Fruit fly (Drosophila melanogaster) whole organism, embryonic: ENCODE data around the gene CG43638.

Experiments
- Atf3 ChIP-seq: fragments of 200-800 bp; sonication (Bioruptor generic); optimal IDR thresholded peaks from 3 replicates; lab custom pipeline; 2016; ENCODE audit warnings: missing biosample characterization, missing genetic modification characterization
- CG1024 ChIP-seq: fragments of 200-800 bp; sonication (Bioruptor generic); IDR thresholded peaks from 2 replicates; pipeline ENCODE4 v1.3.6; 2022; ENCODE audit warnings: missing biosample characterization, missing genetic modification characterization
- CG11695 ChIP-seq: fragments of 200-800 bp; sonication (Bioruptor generic); IDR thresholded peaks from 3 replicates; pipeline ENCODE4 v1.3.6; 2022; ENCODE audit warnings: missing biosample characterization, missing genetic modification characterization
- CG12942 ChIP-seq: fragments of 200-800 bp; sonication (Bioruptor generic); optimal IDR thresholded peaks from 3 replicates; lab custom pipeline; 2016; ENCODE audit warnings: missing biosample characterization, missing genetic modification characterization
- CG13287 ChIP-seq: fragments of 200-800 bp; sonication (Bioruptor generic); IDR thresholded peaks from 2 replicates; pipeline ENCODE4 v1.3.6; 2022; ENCODE audit warnings: missing biosample characterization, missing genetic modification characterization; ENCODE audit not compliant: partially characterized antibody
- CG13624 ChIP-seq: fragments of 200-800 bp; sonication (Bioruptor generic); optimal IDR thresholded peaks from 2 replicates; lab custom pipeline; 2016; ENCODE audit warnings: missing biosample characterization, missing genetic modification characterization
- CG15073 ChIP-seq: fragments of 200-800 bp; sonication (Bioruptor generic); optimal IDR thresholded peaks from 2 replicates; lab custom pipeline; 2016; ENCODE audit warnings: missing biosample characterization, missing genetic modification characterization
- CG1602 ChIP-seq: fragments of 200-800 bp; sonication (Bioruptor generic); optimal IDR thresholded peaks from 3 replicates; lab custom pipeline; 2016; ENCODE audit warnings: missing biosample characterization, missing genetic modification characterization
- CG1647 ChIP-seq: fragments of 200-800 bp; sonication (Bioruptor generic); optimal IDR thresholded peaks from 3 replicates; lab custom pipeline; 2016; ENCODE audit warnings: missing biosample characterization, missing genetic modification characterization
- CG16813 ChIP-seq: fragments of 200-800 bp; sonication (Bioruptor generic); IDR thresholded peaks from 3 replicates; pipeline ENCODE4 v1.3.6; 2022; ENCODE audit warnings: missing biosample characterization, missing genetic modification characterization; ENCODE audit not compliant: partially characterized antibody
- CG18764 ChIP-seq: fragments of 200-800 bp; sonication (Bioruptor generic); optimal IDR thresholded peaks from 3 replicates; lab custom pipeline; 2016; ENCODE audit warnings: missing biosample characterization, missing genetic modification characterization
- CG31441 ChIP-seq: fragments of 200-800 bp; sonication (Bioruptor generic); IDR thresholded peaks from 2 replicates; pipeline ENCODE4 v1.3.6; 2022; ENCODE audit warnings: missing biosample characterization, missing genetic modification characterization
- CG4707 ChIP-seq: fragments of 200-800 bp; sonication (Bioruptor generic); optimal IDR thresholded peaks from 2 replicates; lab custom pipeline; 2018; ENCODE audit warnings: missing biosample characterization, mild to moderate bottlenecking, missing genetic modification characterization, moderate library complexity
- CG5245 ChIP-seq: fragments of 200-800 bp; sonication (Bioruptor generic); optimal IDR thresholded peaks from 3 replicates; lab custom pipeline; 2016; ENCODE audit warnings: missing biosample characterization, missing genetic modification characterization
- CG7839 ChIP-seq: fragments of 200-800 bp; sonication (Bioruptor generic); optimal IDR thresholded peaks from 3 replicates; lab custom pipeline; 2018; ENCODE audit warnings: missing biosample characterization, mild to moderate bottlenecking, missing genetic modification characterization, moderate library complexity
- CG7963 ChIP-seq: fragments of 200-800 bp; sonication (Bioruptor generic); IDR thresholded peaks from 3 replicates; pipeline ENCODE4 v1.3.6; 2022; ENCODE audit warnings: missing biosample characterization, missing genetic modification characterization; ENCODE audit not compliant: partially characterized antibody
- CG8290 ChIP-seq, 3 experiments: fragments of 200-800 bp; sonication (Bioruptor generic); optimal IDR thresholded peaks; 2 replicates each; lab custom pipeline; 2016 to 2019; ENCODE audit warnings: missing biosample characterization in 3 of 3, missing genetic modification characterization in 3 of 3, mild to moderate bottlenecking in 2 of 3, moderate library complexity in 1 of 3
- CG9215 ChIP-seq: fragments of 200-800 bp; sonication (Bioruptor generic); IDR thresholded peaks from 2 replicates; pipeline ENCODE4 v1.3.6; 2022; ENCODE audit warnings: missing biosample characterization, missing genetic modification characterization
- CG9876 ChIP-seq: fragments of 200-800 bp; sonication (Bioruptor generic); optimal IDR thresholded peaks from 2 replicates; lab custom pipeline; 2016; ENCODE audit warnings: missing biosample characterization, missing genetic modification characterization
- D ChIP-seq, 2 experiments: fragments of 200-800 bp in 1 of 2; fragments of >200 bp in 1 of 2; sonication (Bioruptor generic) in 1 of 2; optimal IDR thresholded peaks; 2 replicates in 1 of 2; 3 replicates in 1 of 2; lab custom pipeline; 2017; ENCODE audit warnings: mild to moderate bottlenecking in 1 of 2, missing biosample characterization in 1 of 2, missing genetic modification characterization in 1 of 2, missing genetic modification reagents in 1 of 2
- Dref ChIP-seq: fragments of 200-800 bp; sonication (Bioruptor generic); IDR thresholded peaks from 2 replicates; pipeline ENCODE4 v1.3.6; 2022; ENCODE audit warnings: missing biosample characterization, missing genetic modification characterization
- Fer2 ChIP-seq: fragments of 200-800 bp; sonication (Bioruptor generic); optimal IDR thresholded peaks from 2 replicates; lab custom pipeline; 2018; ENCODE audit warnings: missing biosample characterization, mild to moderate bottlenecking, missing genetic modification characterization, moderate library complexity
- Hmx ChIP-seq: fragments of 200-800 bp; sonication (Bioruptor generic); optimal IDR thresholded peaks from 2 replicates; lab custom pipeline; 2016; ENCODE audit warnings: missing biosample characterization, missing genetic modification characterization
- Hr3 ChIP-seq: fragments of 200-800 bp; sonication (Bioruptor generic); optimal IDR thresholded peaks from 3 replicates; lab custom pipeline; 2016; ENCODE audit warnings: missing biosample characterization, missing genetic modification characterization
- Hr39 ChIP-seq: fragments of >200 bp; optimal IDR thresholded peaks from 2 replicates; lab custom pipeline; 2017
- Hr78 ChIP-seq, 2 experiments: fragments of 200-800 bp in 1 of 2; fragments of >200 bp in 1 of 2; sonication (Bioruptor generic) in 1 of 2; optimal IDR thresholded peaks; 2 replicates each; lab custom pipeline; 2017 to 2019; ENCODE audit warnings: missing biosample characterization in 2 of 2, missing genetic modification characterization in 2 of 2, mild to moderate bottlenecking in 1 of 2, moderate library complexity in 1 of 2
- Neu2 ChIP-seq: fragments of 200-800 bp; sonication (Bioruptor generic); optimal IDR thresholded peaks from 3 replicates; lab custom pipeline; 2016; ENCODE audit warnings: missing biosample characterization, missing genetic modification characterization, borderline replicate concordance
- Oli ChIP-seq: fragments of 200-800 bp; sonication (Bioruptor generic); optimal IDR thresholded peaks from 2 replicates; lab custom pipeline; 2018; ENCODE audit warnings: missing biosample characterization, mild to moderate bottlenecking, missing genetic modification characterization, moderate library complexity
- Rfx ChIP-seq: fragments of 200-800 bp; sonication (Bioruptor generic); IDR thresholded peaks from 2 replicates; pipeline ENCODE4 v1.3.6; 2022; ENCODE audit warnings: missing biosample characterization, missing genetic modification characterization
- Scr ChIP-seq: fragments of 200-800 bp; sonication (Bioruptor generic); IDR thresholded peaks from 2 replicates; pipeline ENCODE4 v1.3.6; 2022; ENCODE audit warnings: missing biosample characterization, missing genetic modification characterization; ENCODE audit not compliant: partially characterized antibody
- Sin3A ChIP-seq: fragments of >200 bp; optimal IDR thresholded peaks from 2 replicates; lab custom pipeline; 2018
- Vsx1 ChIP-seq: fragments of 200-800 bp; sonication (Bioruptor generic); optimal IDR thresholded peaks from 2 replicates; lab custom pipeline; 2017; ENCODE audit warnings: missing biosample characterization, mild to moderate bottlenecking, missing genetic modification characterization, missing genetic modification reagents
- ato ChIP-seq: fragments of 200-800 bp; sonication (Bioruptor generic); IDR thresholded peaks from 2 replicates; pipeline ENCODE4 v1.3.6; 2022; ENCODE audit warnings: missing biosample characterization, missing genetic modification characterization; ENCODE audit not compliant: partially characterized antibody
- bigmax ChIP-seq: fragments of 200-800 bp; sonication (Bioruptor generic); optimal IDR thresholded peaks from 2 replicates; lab custom pipeline; 2018; ENCODE audit warnings: missing biosample characterization, mild to moderate bottlenecking, missing genetic modification characterization
- caup ChIP-seq: fragments of 200-800 bp; sonication (Bioruptor generic); optimal IDR thresholded peaks from 3 replicates; lab custom pipeline; 2017; ENCODE audit warnings: missing biosample characterization, mild to moderate bottlenecking, missing genetic modification characterization, moderate library complexity; ENCODE audit not compliant: severe bottlenecking
- corto ChIP-seq: fragments of 200-800 bp; sonication (Bioruptor generic); optimal IDR thresholded peaks from 2 replicates; lab custom pipeline; 2016; ENCODE audit warnings: missing biosample characterization, mild to moderate bottlenecking, missing genetic modification characterization, moderate library complexity
- cwo ChIP-seq: fragments of 200-800 bp; sonication (Bioruptor generic); optimal IDR thresholded peaks from 3 replicates; lab custom pipeline; 2017; ENCODE audit warnings: missing biosample characterization, missing genetic modification characterization, mild to moderate bottlenecking, moderate library complexity, missing genetic modification reagents
- dmrt11E ChIP-seq: fragments of 200-800 bp; sonication (Bioruptor generic); optimal IDR thresholded peaks from 3 replicates; lab custom pipeline; 2018; ENCODE audit warnings: missing biosample characterization, mild to moderate bottlenecking, missing genetic modification characterization, moderate library complexity
- esg ChIP-seq: fragments of 200-800 bp; sonication (Bioruptor generic); conservative IDR thresholded peaks from 2 replicates; pipeline ENCODE4 v1.3.6; 2022; ENCODE audit warnings: missing biosample characterization, missing genetic modification characterization
- ewg ChIP-seq: fragments of 200-800 bp; sonication (Bioruptor generic); optimal IDR thresholded peaks from 3 replicates; lab custom pipeline; 2017; ENCODE audit warnings: mild to moderate bottlenecking, missing biosample characterization, missing genetic modification reagents, missing genetic modification characterization
- eyg ChIP-seq: fragments of 200-800 bp; sonication (Bioruptor generic); optimal IDR thresholded peaks from 3 replicates; lab custom pipeline; 2016; ENCODE audit warnings: missing biosample characterization, missing genetic modification characterization
- phol ChIP-seq: fragments of 200-800 bp; sonication (Bioruptor generic); optimal IDR thresholded peaks from 3 replicates; lab custom pipeline; 2018; ENCODE audit warnings: missing biosample characterization, mild to moderate bottlenecking, missing genetic modification characterization, moderate library complexity
- sens ChIP-seq: fragments of 200-800 bp; sonication (Bioruptor generic); peaks from one replicate; lab custom pipeline; 2016; ENCODE audit warnings: missing biosample characterization, missing genetic modification characterization
- shn ChIP-seq: fragments of 200-800 bp; sonication (Bioruptor generic); optimal IDR thresholded peaks from 3 replicates; lab custom pipeline; 2016; ENCODE audit warnings: missing biosample characterization, missing genetic modification characterization
- sim ChIP-seq: fragments of 200-800 bp; sonication (Bioruptor generic); IDR thresholded peaks from 2 replicates; pipeline ENCODE4 v1.3.6; 2022; ENCODE audit warnings: missing biosample characterization, missing genetic modification characterization
- stwl ChIP-seq: fragments of 200-800 bp; sonication (Bioruptor generic); optimal IDR thresholded peaks from 3 replicates; lab custom pipeline; 2018; ENCODE audit warnings: missing biosample characterization, mild to moderate bottlenecking, missing genetic modification characterization, moderate library complexity
- wdn ChIP-seq: fragments of 200-800 bp; sonication (Bioruptor generic); IDR thresholded peaks from 2 replicates; pipeline ENCODE4 v1.3.6; 2022; ENCODE audit warnings: missing biosample characterization, missing genetic modification characterization
- zen ChIP-seq: fragments of 200-800 bp; sonication (Bioruptor generic); optimal IDR thresholded peaks from 3 replicates; lab custom pipeline; 2018; ENCODE audit warnings: missing biosample characterization, mild to moderate bottlenecking, missing genetic modification characterization, moderate library complexity

The CG43638 gene

DNA sequence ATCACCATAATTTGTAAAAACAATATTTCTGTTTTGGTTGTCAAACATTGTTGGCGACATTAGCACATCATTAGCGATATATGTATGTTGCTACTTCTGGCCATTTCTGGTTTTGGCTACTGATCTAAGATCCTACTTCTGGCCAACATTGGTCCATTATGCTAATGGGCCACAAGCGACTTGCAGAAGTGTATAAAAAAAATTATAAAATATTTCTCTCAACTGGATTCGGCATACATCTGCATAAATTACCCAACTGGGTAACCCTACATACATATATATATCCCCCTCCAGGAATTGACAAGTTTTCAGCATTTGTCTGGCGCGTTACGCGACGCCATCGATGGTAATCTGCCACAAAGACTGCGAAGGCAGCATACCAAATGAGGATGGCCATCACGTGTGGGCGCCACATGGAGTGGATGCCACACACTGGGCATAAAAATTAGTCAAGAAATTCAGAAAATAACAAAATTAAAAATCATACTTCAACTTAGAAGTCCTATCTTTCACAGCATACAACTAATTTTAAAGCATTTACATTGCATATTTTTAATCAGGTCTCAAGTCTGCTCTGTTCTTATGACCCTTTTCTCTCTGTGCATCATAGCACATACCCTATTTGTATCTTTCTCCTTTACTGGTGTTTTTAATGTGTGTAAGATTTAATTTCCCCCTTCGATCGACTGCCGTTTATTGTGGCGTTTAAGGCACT is 6.8 kb upstream of the CG43638 start (continued):
- TF ChIP-seq CG7963 (GFP tag; lab: Robert Waterston, UW): no peak
- no peak for TF ChIP-seq ato (GFP tag; lab: Robert Waterston, UW)
- peak; percentile 58 for TF ChIP-seq cwo (GFP tag; lab: Kevin White, UChicago)
- TF ChIP-seq D (optimal IDR thresholded peaks at IDR 0.05; lab: Kevin White, UChicago): no peak
- TF ChIP-seq D (GFP tag; optimal IDR thresholded peaks at IDR 0.05; lab: Kevin White, UChicago): peak; percentile 50
- TF ChIP-seq dmrt11E (tag; lab: Kevin White, UChicago): peak; percentile 61
- TF ChIP-seq CG4707 (GFP tag; lab: Kevin White, UChicago): no peak
- TF ChIP-seq ewg (GFP tag; lab: Kevin White, UChicago): peak; percentile 20
- no peak for TF ChIP-seq CG5245 (GFP tag; lab: Kevin White, UChicago)
- TF ChIP-seq CG11695 (GFP tag; lab: Robert Waterston, UW): peak; percentile 66
- TF ChIP-seq CG16813: no peak
- no peak for TF ChIP-seq eyg
- TF ChIP-seq CG1024: peak; percentile 59
- TF ChIP-seq CG1602 (GFP tag; lab: Kevin White, UChicago): no peak
- TF ChIP-seq Neu2: no peak
- no peak for TF ChIP-seq CG1647 (GFP tag; lab: Kevin White, UChicago)
- no peak for TF ChIP-seq Hr78 (GFP tag; optimal IDR thresholded peaks at IDR 0.05; lab: Kevin White, UChicago)
- no peak for TF ChIP-seq caup (GFP tag; lab: Kevin White, UChicago)
- no peak for TF ChIP-seq CG15073 (GFP tag; lab: Kevin White, UChicago)
- no peak for TF ChIP-seq Dref
- TF ChIP-seq Fer2 (tag; lab: Kevin White, UChicago): no peak
- no peak for TF ChIP-seq corto (GFP tag; lab: Kevin White, UChicago)
- no peak for TF ChIP-seq bigmax (GFP tag; lab: Kevin White, UChicago)
- TF ChIP-seq phol (tag; lab: Kevin White, UChicago): peak; percentile 73
- 0 out of 2 replicates have a peak, but pooled peaks have one; percentile 14 for TF ChIP-seq CG9215 (GFP tag; lab: Robert Waterston, UW)
- peak; percentile 45 for TF ChIP-seq Oli
- TF ChIP-seq Rfx (GFP tag; lab: Robert Waterston, UW): peak; percentile 52; the same call in 1 of the 2 replicates
- no peak for TF ChIP-seq Hr3 (GFP tag; lab: Kevin White, UChicago)
- no peak for TF ChIP-seq Vsx1 (GFP tag; lab: Kevin White, UChicago)
- no peak for TF ChIP-seq Scr (GFP tag; lab: Robert Waterston, UW)
- peak; percentile 42 for TF ChIP-seq CG7839
- no peak for TF ChIP-seq Hr39
- peak; percentile 11 for TF ChIP-seq Atf3 (GFP tag; lab: Kevin White, UChicago)
- no peak for TF ChIP-seq CG9876 (GFP tag; lab: Kevin White, UChicago)
- no peak for TF ChIP-seq wdn (GFP tag; lab: Robert Waterston, UW)
- TF ChIP-seq CG13287 (GFP tag; lab: Robert Waterston, UW): no peak
- TF ChIP-seq sens (GFP tag; lab: Kevin White, UChicago): peak; percentile 94
- peak; percentile 23 for TF ChIP-seq stwl (tag; lab: Kevin White, UChicago)
- no peak for TF ChIP-seq zen (tag; lab: Kevin White, UChicago)
- TF ChIP-seq CG18764 (GFP tag; lab: Kevin White, UChicago): peak; percentile 28
- TF ChIP-seq CG13624 (GFP tag; lab: Kevin White, UChicago): no peak
- no peak for TF ChIP-seq Sin3A (lab: Kevin White, UChicago)
- peak; percentile 1 for TF ChIP-seq CG12942 (GFP tag; lab: Kevin White, UChicago)
- peak; percentile 38; the same call in 1 of the 2 replicates for TF ChIP-seq sim (GFP tag; lab: Robert Waterston, UW)
- TF ChIP-seq Hmx: no peak
- TF ChIP-seq CG8290 (GFP tag; optimal IDR thresholded peaks at IDR 0.05; lab: Kevin White, UChicago): no peak
- TF ChIP-seq CG8290 (tag; optimal IDR thresholded peaks at IDR 0.05; lab: Kevin White, UChicago): no peak
- peak; percentile 27 for TF ChIP-seq shn (GFP tag; lab: Kevin White, UChicago)
- no peak; the same call in 1 of the 2 replicates for TF ChIP-seq esg
- TF ChIP-seq CG31441 (GFP tag; lab: Robert Waterston, UW): peak; percentile 54
